Worm (Caenorhabditis elegans): ENCODE measurements around the gene ZK353.4.

DNA sequence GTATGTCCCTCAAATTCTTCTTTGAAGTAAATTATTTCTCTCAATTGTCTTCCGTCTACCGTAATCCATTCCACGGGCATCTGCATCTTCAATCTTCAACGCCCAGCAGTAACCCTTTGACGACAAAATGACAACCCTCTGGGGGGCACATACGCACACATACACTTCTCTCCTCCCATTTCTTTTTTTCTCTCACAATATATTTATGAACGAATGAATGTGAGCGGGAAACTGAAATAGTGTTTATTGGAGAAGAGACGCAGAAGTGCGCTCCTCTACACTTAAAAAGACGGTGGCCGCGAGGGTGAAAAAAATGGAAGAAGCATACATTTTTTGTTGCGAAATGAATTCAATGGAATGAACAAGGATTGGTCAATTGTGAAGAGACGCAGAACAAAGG, 22.5 kb upstream of the ZK353.4 start:
- TF ChIP-seq elt-3 (tag; optimal IDR thresholded peaks at IDR 0.05) (no peak), lin-14 (GFP tag; optimal IDR thresholded peaks at IDR 0.05) (peak; percentile 97), blmp-1 (tag; optimal IDR thresholded peaks at IDR 0.05) (peak; percentile 85), ztf-11 (tag; optimal IDR thresholded peaks at IDR 0.05) (no peak), unc-86 (tag; optimal IDR thresholded peaks at IDR 0.05) (peak; percentile 66), nhr-85 (tag) (no peak), nhr-77 (tag; optimal IDR thresholded peaks at IDR 0.05) (peak; percentile 35)
